Worm (Caenorhabditis elegans) whole organism, midembryonic: ENCODE measurements around the gene str-144.

ENCODE experiments used
- T22C8.4 ChIP-seq: fragments of 200-800 bp; sonication (Bioruptor generic); IDR thresholded peaks from 2 replicates; pipeline ENCODE4 v1.3.6; 2022; ENCODE audit warnings: missing genetic modification characterization, missing compliant biosample characterization
- cog-1 ChIP-seq: sonication (generic microtip); optimal IDR thresholded peaks from 2 replicates; lab custom pipeline; 2016; ENCODE audit warnings: missing genetic modification characterization, missing compliant biosample characterization
- flt-1 ChIP-seq: fragments of 200-800 bp; sonication (Bioruptor generic); IDR thresholded peaks from 2 replicates; pipeline ENCODE4 v1.3.6; 2022; ENCODE audit warnings: missing genetic modification characterization, missing compliant biosample characterization
- klf-2 ChIP-seq: fragments of 200-800 bp; sonication (Bioruptor generic); conservative IDR thresholded peaks from 2 replicates; pipeline ENCODE4 v1.3.6; 2022; ENCODE audit warnings: missing genetic modification reagents, missing genetic modification characterization, missing compliant biosample characterization
- med-1 ChIP-seq: sonication (generic microtip); optimal IDR thresholded peaks from 2 replicates; lab custom pipeline; 2017; ENCODE audit warnings: missing genetic modification characterization, mild to moderate bottlenecking, missing compliant biosample characterization, antibody characterized with exemption, missing genetic modification reagents; ENCODE audit not compliant: insufficient read depth
- ref-1 ChIP-seq: fragments of 200-800 bp; sonication (Bioruptor generic); conservative IDR thresholded peaks from 2 replicates; pipeline ENCODE4 v1.3.6; 2022; ENCODE audit warnings: missing genetic modification reagents, missing genetic modification characterization, missing compliant biosample characterization
- tab-1 ChIP-seq: fragments of 200-800 bp; sonication (Bioruptor generic); IDR thresholded peaks from 2 replicates; pipeline ENCODE4 v1.3.6; 2022; ENCODE audit warnings: missing genetic modification characterization, missing compliant biosample characterization
- ztf-23 ChIP-seq: fragments of 200-800 bp; sonication (Bioruptor generic); IDR thresholded peaks from 2 replicates; pipeline ENCODE4 v1.3.6; 2022; ENCODE audit warnings: missing genetic modification reagents, missing genetic modification characterization, missing compliant biosample characterization
- ztf-29 ChIP-seq: fragments of 200-800 bp; sonication (Bioruptor generic); IDR thresholded peaks from 2 replicates; pipeline ENCODE4 v1.3.6; 2022; ENCODE audit warnings: missing genetic modification reagents, missing genetic modification characterization, missing compliant biosample characterization

str-144 gene

ce11 chrV:8069637-8070036 is 2.3 kb downstream of the str-144 start, which contains the start of gene str-143:
Gene str-143, minus strand, starts transcription at chrV:8069737.
- TF ChIP-seq med-1 (GFP tag; lab: Kevin White, UChicago), result no peak

ce11 chrV:8067800-8068199 is 4.1 kb downstream of the str-144 start, which contains the start of gene str-140:
Gene str-140, minus strand, starts transcription at chrV:8067900.
- TF ChIP-seq tab-1 (GFP tag; lab: Robert Waterston, UW), result no peak
- TF ChIP-seq ztf-23, result no peak
- TF ChIP-seq T22C8.4 (GFP tag; lab: Robert Waterston, UW), result no peak
- TF ChIP-seq flt-1, result no peak
- TF ChIP-seq ref-1 (GFP tag; lab: Robert Waterston, UW), result no peak
- no peak for TF ChIP-seq klf-2 (GFP tag; lab: Robert Waterston, UW)

- TF ChIP-seq T22C8.4 (GFP tag; lab: Robert Waterston, UW) (no peak), ztf-29 (GFP tag; lab: Robert Waterston, UW) (no peak), flt-1 (no peak), klf-2 (GFP tag; lab: Robert Waterston, UW) (no peak), ref-1 (GFP tag; lab: Robert Waterston, UW) (no peak), ztf-23 (no peak), tab-1 (GFP tag; lab: Robert Waterston, UW) (no peak), cog-1 (tag; lab: Kevin White, UChicago) (no peak), med-1 (GFP tag; lab: Kevin White, UChicago) (no peak)
Observed at ce11 chrV:8062074-8062473, 9.9 kb downstream of the str-144 start, which contains the start of gene str-139. Gene str-139, minus strand, starts transcription at chrV:8062174.

- TF ChIP-seq T22C8.4 (GFP tag; lab: Robert Waterston, UW), result no peak
- TF ChIP-seq klf-2 (GFP tag; lab: Robert Waterston, UW), result no peak
- no peak for TF ChIP-seq flt-1
Observed at ce11 chrV:8058359-8058758, 13.6 kb downstream of the str-144 start, which contains the start of gene str-138. Gene str-138, plus strand, starts transcription at chrV:8058659.

- TF ChIP-seq tab-1 (GFP tag; lab: Robert Waterston, UW), result no peak
- no peak for TF ChIP-seq klf-2 (GFP tag; lab: Robert Waterston, UW)
- no peak for TF ChIP-seq ztf-23
- no peak for TF ChIP-seq T22C8.4 (GFP tag; lab: Robert Waterston, UW)
- TF ChIP-seq ref-1 (GFP tag; lab: Robert Waterston, UW), result no peak
- no peak for TF ChIP-seq med-1 (GFP tag; lab: Kevin White, UChicago)
- no peak for TF ChIP-seq flt-1
- no peak for TF ChIP-seq cog-1 (tag; lab: Kevin White, UChicago)
- no peak for TF ChIP-seq ztf-29 (GFP tag; lab: Robert Waterston, UW)
Observed at ce11 chrV:8055170-8055569, 16.8 kb downstream of the str-144 start.

- TF ChIP-seq ztf-29 (GFP tag; lab: Robert Waterston, UW), result no peak
- no peak for TF ChIP-seq cog-1 (tag; lab: Kevin White, UChicago)
- no peak for TF ChIP-seq ref-1 (GFP tag; lab: Robert Waterston, UW)
- TF ChIP-seq ztf-23, result no peak
- no peak for TF ChIP-seq flt-1
- TF ChIP-seq tab-1 (GFP tag; lab: Robert Waterston, UW), result no peak
- TF ChIP-seq med-1 (GFP tag; lab: Kevin White, UChicago), result no peak
- TF ChIP-seq klf-2 (GFP tag; lab: Robert Waterston, UW), result no peak
- no peak for TF ChIP-seq T22C8.4 (GFP tag; lab: Robert Waterston, UW)
Observed at ce11 chrV:8054130-8054529, 17.8 kb downstream of the str-144 start, which contains the start of gene ZC513.2. Gene ZC513.2, plus strand, starts transcription at chrV:8054430.

- no peak for TF ChIP-seq klf-2 (GFP tag; lab: Robert Waterston, UW)
- no peak for TF ChIP-seq ref-1 (GFP tag; lab: Robert Waterston, UW)
- TF ChIP-seq cog-1 (tag; lab: Kevin White, UChicago), result no peak
- no peak for TF ChIP-seq flt-1
- no peak for TF ChIP-seq T22C8.4 (GFP tag; lab: Robert Waterston, UW)
- TF ChIP-seq med-1 (GFP tag; lab: Kevin White, UChicago), result no peak
- no peak for TF ChIP-seq ztf-29 (GFP tag; lab: Robert Waterston, UW)
- TF ChIP-seq ztf-23, result no peak
- TF ChIP-seq tab-1 (GFP tag; lab: Robert Waterston, UW), result no peak
Observed at ce11 chrV:8051851-8052250, 20.1 kb downstream of the str-144 start, which contains the start of gene sth-1. Gene sth-1, plus strand, starts transcription at chrV:8052151.

ce11 chrV:8050811-8051210 is 21.1 kb downstream of the str-144 start, which contains the start of gene col-43:
Gene col-43, minus strand, starts transcription at chrV:8050911.
- no peak for TF ChIP-seq flt-1
- no peak for TF ChIP-seq klf-2 (GFP tag; lab: Robert Waterston, UW)
- TF ChIP-seq ref-1 (GFP tag; lab: Robert Waterston, UW), result no peak
- TF ChIP-seq ztf-23, result no peak
- no peak for TF ChIP-seq med-1 (GFP tag; lab: Kevin White, UChicago)
- TF ChIP-seq ztf-29 (GFP tag; lab: Robert Waterston, UW), result no peak
- no peak for TF ChIP-seq tab-1 (GFP tag; lab: Robert Waterston, UW)
- TF ChIP-seq cog-1 (tag; lab: Kevin White, UChicago), result no peak
- TF ChIP-seq T22C8.4 (GFP tag; lab: Robert Waterston, UW), result no peak

ce11 chrV:8050059-8050677 is 21.8 kb downstream of the str-144 start:
- TF ChIP-seq klf-2 (GFP tag; lab: Robert Waterston, UW) (no peak), cog-1 (tag; lab: Kevin White, UChicago) (no peak), ztf-23 (no peak), flt-1 (no peak), tab-1 (GFP tag; lab: Robert Waterston, UW) (no peak), T22C8.4 (GFP tag; lab: Robert Waterston, UW) (no peak), med-1 (GFP tag; lab: Kevin White, UChicago) (no peak)

- no peak for TF ChIP-seq ref-1 (GFP tag; lab: Robert Waterston, UW)
- no peak for TF ChIP-seq ztf-29 (GFP tag; lab: Robert Waterston, UW)
- no peak for TF ChIP-seq tab-1 (GFP tag; lab: Robert Waterston, UW)
- TF ChIP-seq flt-1, result no peak
- TF ChIP-seq cog-1 (tag; lab: Kevin White, UChicago), result no peak
- TF ChIP-seq ztf-23, result no peak
- no peak for TF ChIP-seq med-1 (GFP tag; lab: Kevin White, UChicago)
- no peak for TF ChIP-seq klf-2 (GFP tag; lab: Robert Waterston, UW)
- TF ChIP-seq T22C8.4 (GFP tag; lab: Robert Waterston, UW), result no peak
Observed at ce11 chrV:8046706-8047105, 25.2 kb downstream of the str-144 start, which contains the start of gene ZC513.3. Gene ZC513.3, plus strand, starts transcription at chrV:8047006.
